Worm (Caenorhabditis elegans): ENCODE data around the gene ZK1248.5.

ZK1248.5 gene

ce11 chrII:5772547-5773142 is 37.7 kb upstream of the ZK1248.5 start (continued):
- TF ChIP-seq hmg-11 (tag; optimal IDR thresholded peaks at IDR 0.05) (peak; percentile 85), eor-1 (tag; optimal IDR thresholded peaks at IDR 0.05) (no peak), ztf-11 (tag; optimal IDR thresholded peaks at IDR 0.05) (no peak), nhr-77 (tag; optimal IDR thresholded peaks at IDR 0.05) (no peak), elt-1 (tag; optimal IDR thresholded peaks at IDR 0.05) (no peak), lsy-12 (tag; optimal IDR thresholded peaks at IDR 0.05) (no peak), unc-62 (GFP tag; optimal IDR thresholded peaks at IDR 0.05) (no peak), pha-4 (tag; optimal IDR thresholded peaks at IDR 0.05) (peak; percentile 32), nhr-76 (tag; optimal IDR thresholded peaks at IDR 0.05) (no peak), fkh-2 (tag; optimal IDR thresholded peaks at IDR 0.05) (no peak), ZK546.5 (tag; optimal IDR thresholded peaks at IDR 0.05) (no peak), ceh-16 (tag; optimal IDR thresholded peaks at IDR 0.05) (no peak), R02D3.7 (tag; optimal IDR thresholded peaks at IDR 0.05) (no peak)

- TF ChIP-seq fkh-10 (GFP tag; optimal IDR thresholded peaks at IDR 0.05) = no peak
Observed at ce11 chrII:5774120-5774519, 36.2 kb upstream of the ZK1248.5 start, which contains the start of the genes dmd-5 and F10C1.1. Gene dmd-5, minus strand, starts transcription at chrII:5774220. Gene F10C1.1, plus strand, starts transcription at chrII:5774229.

- TF ChIP-seq aly-2 (tag; optimal IDR thresholded peaks at IDR 0.05) (no peak), nhr-12 (tag; optimal IDR thresholded peaks at IDR 0.05) (no peak), nfya-1 (tag; optimal IDR thresholded peaks at IDR 0.05; ENCODE audit: insufficient read depth) (no peak), nhr-25 (tag; optimal IDR thresholded peaks at IDR 0.05) (no peak), nhr-76 (tag; optimal IDR thresholded peaks at IDR 0.05) (no peak), R02D3.7 (tag; optimal IDR thresholded peaks at IDR 0.05) (no peak), pha-4 (tag; optimal IDR thresholded peaks at IDR 0.05) (no peak), fkh-10 (GFP tag; optimal IDR thresholded peaks at IDR 0.05) (no peak), ceh-16 (tag; optimal IDR thresholded peaks at IDR 0.05) (no peak), tbx-2 (tag; optimal IDR thresholded peaks at IDR 0.05) (no peak), ceh-9 (tag; optimal IDR thresholded peaks at IDR 0.05) (no peak), nhr-11 (tag; optimal IDR thresholded peaks at IDR 0.05) (no peak), hmg-11 (tag; optimal IDR thresholded peaks at IDR 0.05) (no peak), ztf-4 (tag; optimal IDR thresholded peaks at IDR 0.05) (no peak), skn-1 (tag; optimal IDR thresholded peaks at IDR 0.05) (no peak)
Observed at ce11 chrII:5774879-5775278, 35.4 kb upstream of the ZK1248.5 start.

- TF ChIP-seq nfya-1 (tag; optimal IDR thresholded peaks at IDR 0.05; ENCODE audit: insufficient read depth) = no peak
- TF ChIP-seq ztf-4 (tag; optimal IDR thresholded peaks at IDR 0.05) = no peak
- no peak for TF ChIP-seq lin-39 (tag; optimal IDR thresholded peaks at IDR 0.05)
- no peak for TF ChIP-seq fos-1 (tag; optimal IDR thresholded peaks at IDR 0.05)
Observed at ce11 chrII:5777372-5777771, 32.9 kb upstream of the ZK1248.5 start.

ce11 chrII:5779866-5780265 is 30.4 kb upstream of the ZK1248.5 start:
- peak; percentile 22 for TF ChIP-seq skn-1 (tag; optimal IDR thresholded peaks at IDR 0.05)
- TF ChIP-seq nhr-12 (tag; optimal IDR thresholded peaks at IDR 0.05) = no peak
- peak; percentile 51 for TF ChIP-seq nfya-1 (tag; optimal IDR thresholded peaks at IDR 0.05; ENCODE audit: insufficient read depth)
- no peak for TF ChIP-seq nhr-77 (tag; optimal IDR thresholded peaks at IDR 0.05)
- peak; percentile 21 for TF ChIP-seq fkh-10 (GFP tag; optimal IDR thresholded peaks at IDR 0.05)
- peak; percentile 1 for TF ChIP-seq lin-39 (tag; optimal IDR thresholded peaks at IDR 0.05)
- no peak for TF ChIP-seq ztf-4 (tag; optimal IDR thresholded peaks at IDR 0.05)
- no peak for TF ChIP-seq ztf-11 (tag; optimal IDR thresholded peaks at IDR 0.05)
- TF ChIP-seq nhr-28 (tag; optimal IDR thresholded peaks at IDR 0.05) = no peak
- TF ChIP-seq hmg-11 (tag; optimal IDR thresholded peaks at IDR 0.05) = peak; percentile 56
- no peak for TF ChIP-seq ceh-16 (tag; optimal IDR thresholded peaks at IDR 0.05)

- TF ChIP-seq lin-39 (tag; optimal IDR thresholded peaks at IDR 0.05) (peak; percentile 81), skn-1 (tag; optimal IDR thresholded peaks at IDR 0.05) (peak; percentile 43), lin-15B (tag; optimal IDR thresholded peaks at IDR 0.05) (no peak), snpc-4 (tag; optimal IDR thresholded peaks at IDR 0.05) (peak; percentile 15), mml-1 (tag; optimal IDR thresholded peaks at IDR 0.05) (no peak), pqm-1 (tag; optimal IDR thresholded peaks at IDR 0.05) (no peak), nhr-76 (tag; optimal IDR thresholded peaks at IDR 0.05) (no peak), ama-1 (optimal IDR thresholded peaks at IDR 0.05) (no peak), nfya-1 (tag; optimal IDR thresholded peaks at IDR 0.05; ENCODE audit: insufficient read depth) (peak; percentile 47), nhr-23 (tag; optimal IDR thresholded peaks at IDR 0.05) (no peak), pha-4 (tag; optimal IDR thresholded peaks at IDR 0.05) (peak; percentile 24), tbx-2 (tag; optimal IDR thresholded peaks at IDR 0.05) (peak; percentile 61), lsy-12 (tag; optimal IDR thresholded peaks at IDR 0.05) (peak; percentile 47), ceh-28 (tag; optimal IDR thresholded peaks at IDR 0.05) (peak; percentile 26), egl-27 (tag; optimal IDR thresholded peaks at IDR 0.05) (no peak), nhr-25 (tag; optimal IDR thresholded peaks at IDR 0.05) (no peak), elt-2 (tag; optimal IDR thresholded peaks at IDR 0.05) (peak; percentile 73), nhr-43 (tag; optimal IDR thresholded peaks at IDR 0.05; ENCODE audit: poor library complexity, severe bottlenecking) (peak; percentile 24), hmg-11 (tag; optimal IDR thresholded peaks at IDR 0.05) (peak; percentile 37), fos-1 (tag; optimal IDR thresholded peaks at IDR 0.05) (no peak), ztf-4 (tag; optimal IDR thresholded peaks at IDR 0.05) (no peak), fkh-10 (GFP tag; optimal IDR thresholded peaks at IDR 0.05) (no peak), elt-1 (tag; optimal IDR thresholded peaks at IDR 0.05) (no peak), nhr-77 (tag; optimal IDR thresholded peaks at IDR 0.05) (peak; percentile 40), nhr-12 (tag; optimal IDR thresholded peaks at IDR 0.05) (no peak)
Observed at ce11 chrII:5781935-5782921, 28.1 kb upstream of the ZK1248.5 start, which contains the start of gene K05F1.6. Gene K05F1.6, plus strand, starts transcription at chrII:5782520.

All from whole organism, L3 larva.